Worm (Caenorhabditis elegans) whole organism, mixed stage, embryonic: ENCODE data around the gene C14E2.7.

Experiments
- M03D4.4 ChIP-seq: sonication (generic microtip); optimal IDR thresholded peaks from 2 replicates; lab custom pipeline; 2017; ENCODE audit warnings: mild to moderate bottlenecking, missing genetic modification characterization, missing compliant biosample characterization
- bed-3 ChIP-seq: fragments of 200-800 bp; sonication (Bioruptor generic); optimal IDR thresholded peaks from 3 replicates; lab custom pipeline; 2018; ENCODE audit warnings: mild to moderate bottlenecking, missing genetic modification characterization, moderate library complexity, missing compliant biosample characterization
- blmp-1 ChIP-seq: fragments of 150-350 bp; optimal IDR thresholded peaks from 2 replicates; lab custom pipeline; 2014; ENCODE audit warnings: missing biosample characterization, missing genetic modification characterization
- ceh-39 ChIP-seq: fragments of 150-350 bp; optimal IDR thresholded peaks from 2 replicates; lab custom pipeline; 2014; ENCODE audit warnings: missing biosample characterization, missing genetic modification characterization
- ceh-43 ChIP-seq: fragments of 200-800 bp; sonication (Bioruptor generic); optimal IDR thresholded peaks from 2 replicates; lab custom pipeline; 2018; ENCODE audit warnings: mild to moderate bottlenecking, missing genetic modification characterization, moderate library complexity, missing compliant biosample characterization
- ceh-83 ChIP-seq: fragments of 200-800 bp; sonication (Bioruptor generic); optimal IDR thresholded peaks from 2 replicates; lab custom pipeline; 2018; ENCODE audit warnings: mild to moderate bottlenecking, missing genetic modification characterization, missing compliant biosample characterization
- ces-1 ChIP-seq: fragments of 150-350 bp; optimal IDR thresholded peaks from 2 replicates; lab custom pipeline; 2014; ENCODE audit warnings: missing biosample characterization, missing genetic modification reagents, missing genetic modification characterization
- cnd-1 ChIP-seq: fragments of 200-800 bp; sonication (Bioruptor generic); optimal IDR thresholded peaks from 2 replicates; lab custom pipeline; 2018; ENCODE audit warnings: mild to moderate bottlenecking, missing genetic modification characterization, missing compliant biosample characterization
- drap-1 ChIP-seq: fragments of 200-800 bp; sonication (Bioruptor generic); optimal IDR thresholded peaks from 3 replicates; lab custom pipeline; 2018; ENCODE audit warnings: mild to moderate bottlenecking, missing genetic modification characterization, missing compliant biosample characterization
- elt-1 ChIP-seq: sonication (generic microtip); optimal IDR thresholded peaks from 2 replicates; lab custom pipeline; 2017; ENCODE audit warnings: missing genetic modification characterization, mild to moderate bottlenecking, missing compliant biosample characterization, antibody characterized with exemption, moderate library complexity, borderline replicate concordance; ENCODE audit not compliant: insufficient read depth
- elt-3 ChIP-seq: fragments of 150-350 bp; optimal IDR thresholded peaks from 2 replicates; lab custom pipeline; 2014; ENCODE audit warnings: missing biosample characterization, missing genetic modification characterization
- ham-2 ChIP-seq: fragments of 200-800 bp; sonication (Bioruptor generic); optimal IDR thresholded peaks from 2 replicates; lab custom pipeline; 2018; ENCODE audit warnings: mild to moderate bottlenecking, missing genetic modification characterization, missing compliant biosample characterization
- hlh-1 ChIP-seq: fragments of 150-350 bp; optimal IDR thresholded peaks from 2 replicates; lab custom pipeline; 2014; ENCODE audit warnings: missing biosample characterization, missing genetic modification reagents, missing genetic modification characterization
- lin-32 ChIP-seq: fragments of 200-800 bp; sonication (Bioruptor generic); optimal IDR thresholded peaks from 2 replicates; lab custom pipeline; 2018; ENCODE audit warnings: mild to moderate bottlenecking, missing genetic modification characterization, missing compliant biosample characterization
- lsy-2 ChIP-seq: fragments of 150-350 bp; optimal IDR thresholded peaks from 2 replicates; lab custom pipeline; 2014; ENCODE audit warnings: missing biosample characterization, missing genetic modification characterization
- mab-5 ChIP-seq: fragments of 150-350 bp; optimal IDR thresholded peaks from 2 replicates; lab custom pipeline; 2014; ENCODE audit warnings: missing biosample characterization, missing genetic modification characterization
- mep-1 ChIP-seq: fragments of 150-350 bp; optimal IDR thresholded peaks from 2 replicates; lab custom pipeline; 2017; ENCODE audit warnings: missing biosample characterization, missing genetic modification reagents, missing genetic modification characterization, inconsistent platforms
- mls-2 ChIP-seq: sonication (generic microtip); optimal IDR thresholded peaks from 2 replicates; lab custom pipeline; 2016; ENCODE audit warnings: mild to moderate bottlenecking, missing genetic modification characterization, moderate library complexity, missing compliant biosample characterization
- nhr-2 ChIP-seq: fragments of 150-350 bp; optimal IDR thresholded peaks from 2 replicates; lab custom pipeline; 2014; ENCODE audit warnings: missing biosample characterization, missing genetic modification characterization
- nhr-237 ChIP-seq: fragments of 150-350 bp; optimal IDR thresholded peaks from 2 replicates; lab custom pipeline; 2014; ENCODE audit warnings: missing biosample characterization, missing genetic modification characterization
- nhr-28 ChIP-seq: fragments of 150-350 bp; optimal IDR thresholded peaks from 2 replicates; lab custom pipeline; 2014; ENCODE audit warnings: missing biosample characterization, missing genetic modification characterization
- nhr-76 ChIP-seq: sonication (generic microtip); optimal IDR thresholded peaks from 2 replicates; lab custom pipeline; 2017; ENCODE audit warnings: missing biosample characterization, missing genetic modification characterization
- pha-4 ChIP-seq: fragments of 150-350 bp; optimal IDR thresholded peaks from 2 replicates; lab custom pipeline; 2018; ENCODE audit warnings: missing biosample characterization, missing genetic modification reagents, missing genetic modification characterization
- sem-2 ChIP-seq: fragments of 200-800 bp; sonication (Bioruptor generic); optimal IDR thresholded peaks from 2 replicates; lab custom pipeline; 2018; ENCODE audit warnings: mild to moderate bottlenecking, missing genetic modification characterization, missing compliant biosample characterization
- snpc-4 ChIP-seq: fragments of 150-350 bp; optimal IDR thresholded peaks from 2 replicates; lab custom pipeline; 2014; ENCODE audit warnings: missing biosample characterization, missing genetic modification characterization
- sptf-1 ChIP-seq: sonication (generic microtip); optimal IDR thresholded peaks from 2 replicates; lab custom pipeline; 2017; ENCODE audit warnings: mild to moderate bottlenecking, missing genetic modification characterization, moderate library complexity, missing compliant biosample characterization
- tbx-8 ChIP-seq: fragments of 200-800 bp; sonication (Bioruptor generic); optimal IDR thresholded peaks from 2 replicates; lab custom pipeline; 2018; ENCODE audit warnings: mild to moderate bottlenecking, missing genetic modification characterization, moderate library complexity, missing compliant biosample characterization
- unc-120 ChIP-seq: sonication (generic microtip); optimal IDR thresholded peaks from 2 replicates; lab custom pipeline; 2017; ENCODE audit warnings: missing genetic modification characterization, missing compliant biosample characterization; ENCODE audit not compliant: poor library complexity, severe bottlenecking
- unc-39 ChIP-seq: fragments of 150-350 bp; optimal IDR thresholded peaks from 2 replicates; lab custom pipeline; 2014; ENCODE audit warnings: missing biosample characterization, missing genetic modification characterization
- unc-62 ChIP-seq: fragments of 150-350 bp; optimal IDR thresholded peaks from 2 replicates; lab custom pipeline; 2014; ENCODE audit warnings: missing biosample characterization, missing genetic modification reagents, missing genetic modification characterization
- zip-8 ChIP-seq: fragments of 150-350 bp; optimal IDR thresholded peaks from 2 replicates; lab custom pipeline; 2014; ENCODE audit warnings: missing biosample characterization, missing genetic modification characterization
- ztf-11 ChIP-seq: fragments of 150-350 bp; optimal IDR thresholded peaks from 2 replicates; lab custom pipeline; 2014; ENCODE audit warnings: missing biosample characterization, missing genetic modification characterization

The C14E2.7 gene

DNA sequence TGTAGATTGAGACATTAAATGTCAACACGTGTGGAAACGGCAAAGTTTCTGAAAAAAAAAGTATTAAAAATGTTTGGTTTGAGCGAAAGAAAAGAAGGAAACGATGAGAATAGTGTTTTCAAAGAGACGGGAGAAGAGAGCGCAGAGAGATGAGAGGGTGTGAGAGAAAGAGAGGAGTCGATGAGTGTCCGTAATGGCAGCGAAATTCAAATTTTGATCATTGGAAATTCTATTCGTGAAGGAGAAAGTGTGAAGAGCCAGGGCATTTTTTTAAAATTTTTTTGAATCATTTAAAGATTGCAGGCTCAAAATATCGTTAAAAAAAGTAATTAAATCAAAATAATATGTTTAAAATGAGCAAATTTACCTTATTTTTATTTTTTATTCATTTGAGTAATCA is 29.3 kb downstream of the C14E2.7 start, which contains the start of gene T26C11.4:
T26C11.4 (minus strand) TSS at position 54 of the 400 bp plus-strand sequence.
- TF ChIP-seq pha-4 (tag; lab: Kevin White, UChicago) (peak; percentile 3), mab-5 (tag; lab: Kevin White, UChicago) (no peak), elt-1 (tag; lab: Kevin White, UChicago) (no peak), ces-1 (GFP tag; lab: Kevin White, UChicago) (peak; percentile 15), ztf-11 (tag; lab: Kevin White, UChicago) (no peak), mep-1 (tag; lab: Kevin White, UChicago) (peak; percentile 5), ceh-39 (tag; lab: Kevin White, UChicago) (peak; percentile 67)

DNA sequence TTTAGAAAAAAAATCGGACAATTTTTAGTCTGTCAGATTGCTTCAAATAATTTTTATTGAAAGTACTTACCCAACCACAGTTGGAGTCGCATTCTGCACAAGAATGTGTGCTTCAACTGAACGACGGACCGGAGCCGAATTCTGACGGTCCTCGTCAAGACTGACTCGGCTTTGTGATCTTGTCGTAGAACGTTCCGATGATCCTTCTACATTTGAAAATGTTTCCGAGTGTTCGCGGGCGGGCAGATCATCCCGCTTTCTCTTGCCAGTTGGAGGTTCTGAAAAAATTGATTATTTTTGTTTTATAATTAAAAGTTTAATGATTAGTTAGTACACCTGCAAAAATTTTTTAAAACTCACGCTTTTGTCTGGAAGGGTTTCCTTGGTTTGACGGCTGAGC is 31.5 kb downstream of the C14E2.7 start:
- TF ChIP-seq ceh-39 (tag; lab: Kevin White, UChicago) (no peak), ces-1 (GFP tag; lab: Kevin White, UChicago) (no peak)
- TF ChIP-seq, all 35 proteins: peak for 0

DNA sequence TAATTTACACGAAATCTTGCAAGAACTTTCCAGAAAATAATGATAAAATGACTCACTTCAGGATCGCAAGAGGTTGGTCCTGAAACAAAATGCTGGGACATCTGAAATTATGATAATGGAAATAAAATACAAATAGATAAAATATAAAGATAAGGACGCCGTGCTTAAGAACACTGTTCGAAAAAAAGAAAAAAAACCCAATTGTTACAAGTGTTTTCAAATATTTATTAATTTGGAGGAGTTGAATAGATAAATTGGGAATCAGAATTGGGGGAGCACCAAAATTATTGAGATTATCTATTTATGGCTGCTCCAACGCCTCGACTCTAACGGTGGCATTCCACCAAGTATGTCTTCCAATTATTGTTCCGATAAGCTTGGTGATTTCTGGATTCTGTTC is 32.4 kb downstream of the C14E2.7 start, which contains the start of gene ceh-41:
ceh-41 (minus strand) TSS at position 101 of the 400 bp plus-strand sequence.
- no peak for TF ChIP-seq ceh-39 (tag; lab: Kevin White, UChicago)
- no peak for TF ChIP-seq cnd-1 (tag; lab: Kevin White, UChicago)
- TF ChIP-seq unc-39 (tag; lab: Kevin White, UChicago) = no peak
- no peak for TF ChIP-seq M03D4.4 (tag; lab: Kevin White, UChicago)
- TF ChIP-seq elt-1 (tag; lab: Kevin White, UChicago) = no peak
- no peak for TF ChIP-seq ham-2 (GFP tag; lab: Kevin White, UChicago)
- TF ChIP-seq nhr-2 (tag; lab: Kevin White, UChicago) = no peak
- no peak for TF ChIP-seq snpc-4 (tag; lab: Kevin White, UChicago)
- TF ChIP-seq unc-120 (tag; lab: Kevin White, UChicago) = no peak

DNA sequence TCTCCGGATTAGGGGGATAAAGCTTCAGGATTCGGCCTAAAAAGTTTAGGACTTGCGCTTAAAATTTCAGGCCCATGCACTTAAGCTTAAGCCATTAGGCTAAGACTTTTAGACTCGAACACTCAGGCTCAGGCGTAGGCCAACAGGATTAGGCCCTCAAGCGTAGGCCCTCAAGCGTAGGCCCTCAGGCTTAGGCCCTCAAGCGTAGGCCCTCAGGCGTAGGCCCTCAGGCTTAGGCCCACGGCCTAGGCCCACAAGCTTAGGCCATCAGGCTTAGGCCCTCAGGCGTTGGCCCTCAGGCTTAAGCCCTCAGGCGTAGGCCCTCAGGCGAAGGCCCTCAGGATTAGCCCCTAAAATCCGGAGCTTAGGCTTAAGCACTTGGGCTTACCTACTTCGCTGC is 34.3 kb downstream of the C14E2.7 start:
- TF ChIP-seq sptf-1 (tag; lab: Kevin White, UChicago) (peak; percentile 46), cnd-1 (tag; lab: Kevin White, UChicago) (no peak), ztf-11 (tag; lab: Kevin White, UChicago) (no peak), zip-8 (tag; lab: Kevin White, UChicago) (no peak)

DNA sequence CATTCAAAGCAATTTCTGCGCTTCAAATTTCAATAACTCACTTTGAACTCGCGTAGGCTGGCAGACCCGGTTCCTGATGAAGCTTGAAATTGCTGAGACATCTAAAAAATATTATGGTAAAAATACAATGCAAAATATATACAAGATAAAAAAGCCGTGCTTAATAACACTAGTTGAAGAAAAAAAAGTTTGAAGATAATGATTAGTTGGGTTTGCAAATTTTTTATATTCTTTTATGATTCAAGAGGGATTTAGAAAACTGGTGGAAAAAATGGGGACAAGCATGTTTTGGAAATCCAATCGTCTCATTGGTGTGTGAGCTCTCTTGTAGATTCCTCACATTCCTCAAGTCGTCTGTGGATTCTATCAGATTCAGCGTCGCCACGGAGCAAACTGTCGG is 36.4 kb downstream of the C14E2.7 start, which contains the start of gene ceh-21:
ceh-21 (minus strand) TSS at position 101 of the 400 bp plus-strand sequence.
- TF ChIP-seq nhr-237 (tag; lab: Kevin White, UChicago) = no peak
- no peak for TF ChIP-seq snpc-4 (tag; lab: Kevin White, UChicago)
- TF ChIP-seq ceh-39 (tag; lab: Kevin White, UChicago) = no peak

- TF ChIP-seq unc-120 (tag; lab: Kevin White, UChicago) (peak; percentile 4), unc-39 (tag; lab: Kevin White, UChicago) (no peak), sem-2 (GFP tag; lab: Kevin White, UChicago) (no peak), ces-1 (GFP tag; lab: Kevin White, UChicago) (peak; percentile 17), nhr-237 (tag; lab: Kevin White, UChicago) (no peak)
Measured at ce11 chrX:1853596-1853995, 37.4 kb downstream of the C14E2.7 start, which contains the start of gene T26C11.9. TSS of gene T26C11.9 (minus strand) at chrX:1853849.

ce11 chrX:1856160-1856559 is 40.0 kb downstream of the C14E2.7 start, which contains the start of gene ceh-39:
TSS of gene ceh-39 (minus strand) at chrX:1856172.
- TF ChIP-seq tbx-8 (GFP tag; lab: Kevin White, UChicago) = peak; percentile 11
- peak; percentile 12 for TF ChIP-seq mls-2 (tag; lab: Kevin White, UChicago)
- TF ChIP-seq sptf-1 (tag; lab: Kevin White, UChicago) = peak; percentile 67
- peak; percentile 44 for TF ChIP-seq unc-120 (tag; lab: Kevin White, UChicago)
- no peak for TF ChIP-seq nhr-76 (tag; lab: Kevin White, UChicago)
- TF ChIP-seq sem-2 (GFP tag; lab: Kevin White, UChicago) = no peak
- no peak for TF ChIP-seq ztf-11 (tag; lab: Kevin White, UChicago)
- TF ChIP-seq ceh-43 (GFP tag; lab: Kevin White, UChicago) = no peak
- TF ChIP-seq ceh-39 (tag; lab: Kevin White, UChicago) = no peak
- TF ChIP-seq ham-2 (GFP tag; lab: Kevin White, UChicago) = no peak
- TF ChIP-seq lsy-2 = peak; percentile 18
- TF ChIP-seq lin-32 (GFP tag; lab: Kevin White, UChicago) = no peak
- TF ChIP-seq ces-1 (GFP tag; lab: Kevin White, UChicago) = peak; percentile 49
- TF ChIP-seq cnd-1 (tag; lab: Kevin White, UChicago) = peak; percentile 14
- TF ChIP-seq hlh-1 (tag; lab: Kevin White, UChicago) = peak; percentile 42
- TF ChIP-seq zip-8 (tag; lab: Kevin White, UChicago) = no peak
- TF ChIP-seq mep-1 (tag; lab: Kevin White, UChicago) = peak; percentile 64
- no peak for TF ChIP-seq snpc-4 (tag; lab: Kevin White, UChicago)
- no peak for TF ChIP-seq blmp-1 (tag; lab: Kevin White, UChicago)
- TF ChIP-seq nhr-28 (tag; lab: Kevin White, UChicago) = no peak
- TF ChIP-seq bed-3 (GFP tag; lab: Kevin White, UChicago) = no peak
- TF ChIP-seq M03D4.4 (tag; lab: Kevin White, UChicago) = peak; percentile 40
- TF ChIP-seq ceh-83 (GFP tag; lab: Kevin White, UChicago) = no peak
- peak; percentile 34 for TF ChIP-seq nhr-2 (tag; lab: Kevin White, UChicago)
- TF ChIP-seq elt-1 (tag; lab: Kevin White, UChicago) = no peak
- TF ChIP-seq mab-5 (tag; lab: Kevin White, UChicago) = no peak
- peak; percentile 27 for TF ChIP-seq nhr-237 (tag; lab: Kevin White, UChicago)
- peak; percentile 27 for TF ChIP-seq unc-62
- peak; percentile 53 for TF ChIP-seq drap-1 (GFP tag; lab: Kevin White, UChicago)
- no peak for TF ChIP-seq elt-3 (tag; lab: Kevin White, UChicago)
